Fruit fly (Drosophila melanogaster): ENCODE data around the gene TfIIFalpha.

The TfIIFalpha gene

DNA sequence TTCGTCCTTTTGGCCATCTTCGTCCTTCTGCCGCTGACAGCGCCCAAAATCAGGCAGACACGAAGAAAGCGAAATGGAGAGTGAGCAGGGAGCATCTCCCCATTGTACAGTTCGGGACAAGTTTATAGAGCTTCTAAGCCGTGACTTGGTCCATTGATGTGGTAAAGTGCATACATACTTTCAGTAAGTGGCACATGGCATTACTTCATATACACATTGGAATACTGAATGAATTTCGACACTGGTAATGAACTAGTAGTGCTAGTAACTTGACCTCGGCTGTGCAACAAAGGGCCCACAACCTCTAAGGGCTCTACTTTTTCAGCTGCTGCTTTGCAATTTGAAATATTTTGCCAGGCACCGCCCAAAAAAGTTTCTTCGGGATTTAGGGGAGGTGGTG lies 36.0 kb downstream of the TfIIFalpha start (continued):
- TF ChIP-seq CG9817 (tag; optimal IDR thresholded peaks at IDR 0.05) (peak; percentile 75), CG7928 (GFP tag; optimal IDR thresholded peaks at IDR 0.05) (peak; percentile 38), CG4360 (GFP tag; IDR thresholded peaks at IDR 0.05) (peak; percentile 70), Doc3 (GFP tag; IDR thresholded peaks at IDR 0.05; ENCODE audit: partially characterized antibody) (no peak), Hand (GFP tag; optimal IDR thresholded peaks at IDR 0.05) (peak; percentile 91), CG10462 (GFP tag; optimal IDR thresholded peaks at IDR 0.05) (peak; percentile 18), gsb-n (tag; optimal IDR thresholded peaks at IDR 0.05) (peak; percentile 3), klu (GFP tag; IDR thresholded peaks at IDR 0.05) (peak; percentile 65), nau (GFP tag; optimal IDR thresholded peaks at IDR 0.05) (peak; percentile 67), CG14441 (GFP tag; IDR thresholded peaks at IDR 0.05) (peak; percentile 79), CG13296 (GFP tag; optimal IDR thresholded peaks at IDR 0.05) (peak; percentile 73), CG13894 (tag; optimal IDR thresholded peaks at IDR 0.05) (peak; percentile 92), HLHmδ (GFP tag; optimal IDR thresholded peaks at IDR 0.05) (no peak), peb (GFP tag; IDR thresholded peaks at IDR 0.05) (peak; percentile 54; the same call in 1 of the 2 replicates), sc (optimal IDR thresholded peaks at IDR 0.05) (no peak), sc (GFP tag; optimal IDR thresholded peaks at IDR 0.05) (no peak), CG1529 (GFP tag; optimal IDR thresholded peaks at IDR 0.05) (no peak), Rx (GFP tag; IDR thresholded peaks at IDR 0.05) (peak; percentile 86), Bdp1 (GFP tag; optimal IDR thresholded peaks at IDR 0.05) (peak; percentile 30), vvl (GFP tag; IDR thresholded peaks at IDR 0.05) (peak; percentile 87), CG7556 (GFP tag; optimal IDR thresholded peaks at IDR 0.05) (peak; percentile 87), sens (GFP tag) (peak; percentile 89), CG10654 (GFP tag; optimal IDR thresholded peaks at IDR 0.05) (peak; percentile 71), NfI (GFP tag; optimal IDR thresholded peaks at IDR 0.05) (peak; percentile 82), br (optimal IDR thresholded peaks at IDR 0.05) (no peak), Dfd (GFP tag; optimal IDR thresholded peaks at IDR 0.05) (no peak), CG3838 (GFP tag; optimal IDR thresholded peaks at IDR 0.05) (peak; percentile 26), Ets97D (GFP tag; optimal IDR thresholded peaks at IDR 0.05) (peak; percentile 22), Med (GFP tag) (peak; percentile 98), Gug (GFP tag; IDR thresholded peaks at IDR 0.05) (peak; percentile 72; the same call in 3 of the 4 replicates), corto (GFP tag; optimal IDR thresholded peaks at IDR 0.05) (no peak), lab (GFP tag; optimal IDR thresholded peaks at IDR 0.05) (peak; percentile 93), CG18262 (tag; optimal IDR thresholded peaks at IDR 0.05) (peak; percentile 57), Nf-YB (GFP tag; optimal IDR thresholded peaks at IDR 0.05) (peak; percentile 33), Ets65A (GFP tag) (peak; percentile 95), CG11247 (GFP tag; IDR thresholded peaks at IDR 0.05) (peak; percentile 63; the same call in 1 of the 2 replicates), CG9437 (GFP tag; optimal IDR thresholded peaks at IDR 0.05) (peak; percentile 28), CG31224 (GFP tag; IDR thresholded peaks at IDR 0.05) (peak; percentile 62), B-H1 (GFP tag; IDR thresholded peaks at IDR 0.05) (peak; percentile 74), Poxn (GFP tag; IDR thresholded peaks at IDR 0.05) (no peak), CG16863 (GFP tag; optimal IDR thresholded peaks at IDR 0.05) (peak; percentile 48), slbo (GFP tag; IDR thresholded peaks at IDR 0.05) (peak; percentile 90), CG6683 (GFP tag; optimal IDR thresholded peaks at IDR 0.05) (peak; percentile 60), fru (optimal IDR thresholded peaks at IDR 0.05) (no peak), mam (GFP tag; optimal IDR thresholded peaks at IDR 0.05) (peak; percentile 75), CG8944 (GFP tag; optimal IDR thresholded peaks at IDR 0.05) (peak; percentile 37), amos (GFP tag; IDR thresholded peaks at IDR 0.05; ENCODE audit: partially characterized antibody) (no peak), jigr1 (GFP tag; IDR thresholded peaks at IDR 0.05) (0 out of 3 replicates have a peak, but pooled peaks have one; percentile 19), CG2678 (tag; optimal IDR thresholded peaks at IDR 0.05) (peak; percentile 85), D (optimal IDR thresholded peaks at IDR 0.05) (no peak), D (GFP tag; optimal IDR thresholded peaks at IDR 0.05) (peak; percentile 45), yki (optimal IDR thresholded peaks at IDR 0.05) (no peak), tx (GFP tag; optimal IDR thresholded peaks at IDR 0.05) (peak; percentile 36)

Measured in whole organism, embryonic.